Worm (Caenorhabditis elegans) whole organism, early embryonic: ENCODE results near the gene Y44A6D.1.

Experiments used
- ama-1 ChIP-seq: fragments of 150-350 bp; optimal IDR thresholded peaks from 2 replicates; lab custom pipeline; 2014
- hnd-1 ChIP-seq: sonication (generic microtip); optimal IDR thresholded peaks from 2 replicates; lab custom pipeline; 2016; ENCODE audit warnings: missing genetic modification characterization, missing compliant biosample characterization
- tbx-37 ChIP-seq: fragments of 200-800 bp; sonication (Bioruptor generic); conservative IDR thresholded peaks from 2 replicates; pipeline ENCODE4 v1.3.6; 2022; ENCODE audit warnings: missing genetic modification reagents, missing genetic modification characterization, missing compliant biosample characterization

DNA sequence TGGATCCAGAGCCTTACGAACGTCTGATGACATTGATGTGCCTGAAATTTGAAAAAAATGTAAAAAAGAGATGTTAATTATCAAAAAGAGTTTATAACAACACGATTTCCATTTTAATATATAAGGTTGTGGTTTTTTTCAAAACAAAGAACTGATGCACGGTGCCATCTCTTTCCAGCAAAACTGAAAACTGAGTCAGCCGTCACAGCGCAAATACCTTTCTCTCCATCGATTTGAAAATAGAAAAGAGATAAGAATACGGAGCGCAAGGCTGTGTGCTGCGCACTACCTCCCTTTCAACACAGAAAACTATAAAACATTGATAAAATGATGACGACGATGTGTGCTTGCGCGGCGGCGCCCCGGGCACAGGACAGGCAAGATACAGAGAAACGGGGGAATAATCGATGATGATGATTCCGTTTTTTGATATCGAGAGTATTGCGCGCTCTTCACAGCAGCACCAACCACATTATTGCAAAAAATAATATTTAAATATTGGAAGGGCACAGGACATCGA, 2.6 kb upstream of the Y44A6D.1 start, which contains the start of gene Y44A6D.3:
- TF ChIP-seq hnd-1 (tag; lab: Kevin White, UChicago) (no peak), tbx-37 (no peak), ama-1 (lab: Kevin White, UChicago) (no peak)
